Fruit fly (Drosophila melanogaster) whole organism, embryonic: ENCODE measurements around the gene Rbp.

Experiments used
- Abd-B ChIP-seq: fragments of 200-800 bp; sonication (Bioruptor generic); optimal IDR thresholded peaks from 2 replicates; lab custom pipeline; 2018; ENCODE audit warnings: missing biosample characterization, mild to moderate bottlenecking, missing genetic modification characterization, moderate library complexity
- Antp ChIP-seq: fragments of 200-800 bp; sonication (Bioruptor generic); optimal IDR thresholded peaks from 3 replicates; lab custom pipeline; 2016; ENCODE audit warnings: missing biosample characterization, missing genetic modification characterization
- Asciz ChIP-seq: fragments of 200-800 bp; sonication (Bioruptor generic); optimal IDR thresholded peaks from 2 replicates; lab custom pipeline; 2017; ENCODE audit warnings: missing biosample characterization, mild to moderate bottlenecking, missing genetic modification characterization, missing genetic modification reagents
- B-H2 ChIP-seq: fragments of 200-800 bp; sonication (Bioruptor generic); optimal IDR thresholded peaks from 2 replicates; lab custom pipeline; 2018; ENCODE audit warnings: missing biosample characterization, mild to moderate bottlenecking, missing genetic modification characterization
- BEAF-32 ChIP-seq: fragments of 200-800 bp; sonication (Bioruptor generic); optimal IDR thresholded peaks from 3 replicates; lab custom pipeline; 2017; ENCODE audit warnings: missing biosample characterization, missing genetic modification characterization, mild to moderate bottlenecking, moderate library complexity, missing genetic modification reagents
- Bdp1 ChIP-seq: fragments of 200-800 bp; sonication (Bioruptor generic); optimal IDR thresholded peaks from 3 replicates; lab custom pipeline; 2016; ENCODE audit warnings: missing biosample characterization, missing genetic modification characterization
- Blimp-1 ChIP-seq: fragments of 200-800 bp; sonication (Bioruptor generic); optimal IDR thresholded peaks from 3 replicates; lab custom pipeline; 2018; ENCODE audit warnings: missing biosample characterization, missing genetic modification characterization, mild to moderate bottlenecking, moderate library complexity, missing genetic modification reagents
- BtbVII ChIP-seq: fragments of 200-800 bp; sonication (Bioruptor generic); optimal IDR thresholded peaks from 3 replicates; lab custom pipeline; 2017; ENCODE audit warnings: missing biosample characterization, mild to moderate bottlenecking, missing genetic modification characterization
- CG10366 ChIP-seq: fragments of 200-800 bp; sonication (Bioruptor generic); IDR thresholded peaks from 2 replicates; pipeline ENCODE4 v1.3.6; 2022; ENCODE audit warnings: missing biosample characterization, missing genetic modification characterization
- CG10979 ChIP-seq: fragments of 200-800 bp; sonication (Bioruptor generic); optimal IDR thresholded peaks from 2 replicates; lab custom pipeline; 2018; ENCODE audit warnings: missing biosample characterization, mild to moderate bottlenecking, missing genetic modification characterization, moderate library complexity
- CG11560 ChIP-seq: fragments of 200-800 bp; sonication (Bioruptor generic); IDR thresholded peaks from 3 replicates; pipeline ENCODE4 v1.3.6; 2022; ENCODE audit warnings: missing biosample characterization, missing genetic modification characterization
- CG12659 ChIP-seq: fragments of 200-800 bp; sonication (Bioruptor generic); optimal IDR thresholded peaks from 3 replicates; lab custom pipeline; 2017; ENCODE audit warnings: mild to moderate bottlenecking, missing biosample characterization, missing genetic modification reagents, missing genetic modification characterization
- CG13775 ChIP-seq: fragments of 200-800 bp; sonication (Bioruptor generic); optimal IDR thresholded peaks from 3 replicates; lab custom pipeline; 2017; ENCODE audit warnings: missing biosample characterization, mild to moderate bottlenecking, missing genetic modification characterization
- CG15011 ChIP-seq: fragments of 200-800 bp; sonication (Bioruptor generic); optimal IDR thresholded peaks from 3 replicates; lab custom pipeline; 2018; ENCODE audit warnings: missing biosample characterization, mild to moderate bottlenecking, missing genetic modification characterization
- CG1603 ChIP-seq: fragments of 200-800 bp; sonication (Bioruptor generic); optimal IDR thresholded peaks from 2 replicates; lab custom pipeline; 2019; ENCODE audit warnings: missing biosample characterization, mild to moderate bottlenecking, missing genetic modification characterization, moderate library complexity
- CG1647 ChIP-seq: fragments of 200-800 bp; sonication (Bioruptor generic); optimal IDR thresholded peaks from 3 replicates; lab custom pipeline; 2016; ENCODE audit warnings: missing biosample characterization, missing genetic modification characterization
- CG17385 ChIP-seq: fragments of 200-800 bp; sonication (Bioruptor generic); optimal IDR thresholded peaks from 3 replicates; lab custom pipeline; 2018; ENCODE audit warnings: missing biosample characterization, mild to moderate bottlenecking, missing genetic modification characterization
- CG2875 ChIP-seq: fragments of 200-800 bp; sonication (Bioruptor generic); optimal IDR thresholded peaks from 2 replicates; lab custom pipeline; 2017; ENCODE audit warnings: missing biosample characterization, mild to moderate bottlenecking, missing genetic modification characterization, missing genetic modification reagents
- CG31224 ChIP-seq: fragments of 200-800 bp; sonication (Bioruptor generic); IDR thresholded peaks from 2 replicates; pipeline ENCODE4 v1.3.6; 2022; ENCODE audit warnings: missing biosample characterization, missing genetic modification characterization
- CG32772 ChIP-seq: fragments of 200-800 bp; sonication (Bioruptor generic); IDR thresholded peaks from 2 replicates; pipeline ENCODE4 v1.3.6; 2022; ENCODE audit warnings: missing biosample characterization, missing genetic modification characterization
- CG33557 ChIP-seq: fragments of 200-800 bp; sonication (Bioruptor generic); optimal IDR thresholded peaks from 2 replicates; lab custom pipeline; 2019; ENCODE audit warnings: missing biosample characterization, mild to moderate bottlenecking, missing genetic modification characterization, moderate library complexity
- CG34224 ChIP-seq: fragments of 200-800 bp; sonication (Bioruptor generic); IDR thresholded peaks from 3 replicates; pipeline ENCODE4 v1.3.6; 2022; ENCODE audit warnings: missing biosample characterization, missing genetic modification characterization; ENCODE audit not compliant: partially characterized antibody
- CG3726 ChIP-seq: fragments of 200-800 bp; sonication (Bioruptor generic); IDR thresholded peaks from 3 replicates; pipeline ENCODE4, ENCODE4 v1.3.6; 2022; ENCODE audit warnings: missing biosample characterization, missing genetic modification characterization
- CG4820 ChIP-seq: fragments of 200-800 bp; sonication (Bioruptor generic); optimal IDR thresholded peaks from 3 replicates; lab custom pipeline; 2016; ENCODE audit warnings: missing biosample characterization, missing genetic modification characterization
- CG8359 ChIP-seq: fragments of 200-800 bp; sonication (Bioruptor generic); optimal IDR thresholded peaks from 2 replicates; lab custom pipeline; 2017; ENCODE audit warnings: missing biosample characterization, mild to moderate bottlenecking, missing genetic modification characterization, borderline replicate concordance
- CG9609 ChIP-seq: fragments of 200-800 bp; sonication (Bioruptor generic); optimal IDR thresholded peaks from 3 replicates; lab custom pipeline; 2016; ENCODE audit warnings: missing biosample characterization, missing genetic modification characterization
- Camta ChIP-seq: fragments of 200-800 bp; sonication (Bioruptor generic); optimal IDR thresholded peaks from 2 replicates; lab custom pipeline; 2016; ENCODE audit warnings: missing biosample characterization, missing genetic modification characterization
- CkIIα-i1 ChIP-seq: fragments of 200-800 bp; sonication (Bioruptor generic); IDR thresholded peaks from 2 replicates; pipeline ENCODE4 v1.3.6; 2022; ENCODE audit warnings: missing biosample characterization, missing genetic modification characterization
- CoRest ChIP-seq: fragments of 200-800 bp; sonication (Bioruptor generic); optimal IDR thresholded peaks from 3 replicates; lab custom pipeline; 2018; ENCODE audit warnings: missing biosample characterization, mild to moderate bottlenecking, missing genetic modification characterization, moderate library complexity
- D19B ChIP-seq: fragments of 200-800 bp; sonication (Bioruptor generic); optimal IDR thresholded peaks from 2 replicates; lab custom pipeline; 2017; ENCODE audit warnings: missing biosample characterization, mild to moderate bottlenecking, missing genetic modification characterization
- Med ChIP-seq: fragments of 200-800 bp; sonication (Bioruptor generic); peaks from one replicate; lab custom pipeline; 2016; ENCODE audit warnings: missing biosample characterization, missing genetic modification characterization, mild to moderate bottlenecking, inconsistent platforms, moderate library complexity
- Scr ChIP-seq: fragments of 200-800 bp; sonication (Bioruptor generic); IDR thresholded peaks from 2 replicates; pipeline ENCODE4 v1.3.6; 2022; ENCODE audit warnings: missing biosample characterization, missing genetic modification characterization; ENCODE audit not compliant: partially characterized antibody
- Stat92E ChIP-seq, 3 experiments: fragments of >200 bp in 2 of 3; fragments of 200-800 bp in 1 of 3; sonication (Bioruptor generic) in 1 of 3; optimal IDR thresholded peaks; 2 replicates each; lab custom pipeline; 2017 to 2019; ENCODE audit warnings: missing biosample characterization in 3 of 3, missing genetic modification characterization in 3 of 3, mild to moderate bottlenecking in 1 of 3, moderate library complexity in 1 of 3
- Tbp ChIP-seq: fragments of >200 bp; optimal IDR thresholded peaks from 2 replicates; lab custom pipeline; 2018; ENCODE audit warnings: missing biosample characterization, missing genetic modification characterization
- bbx ChIP-seq: fragments of 200-800 bp; sonication (Bioruptor generic); IDR thresholded peaks from 2 replicates; pipeline ENCODE4 v1.3.6; 2022; ENCODE audit warnings: missing biosample characterization, missing genetic modification characterization; ENCODE audit not compliant: partially characterized antibody
- bcd ChIP-seq: fragments of 200-800 bp; sonication (Bioruptor generic); optimal IDR thresholded peaks from 2 replicates; lab custom pipeline; 2017; ENCODE audit warnings: missing biosample characterization, mild to moderate bottlenecking, missing genetic modification characterization
- chinmo ChIP-seq: fragments of 200-800 bp; sonication (Bioruptor generic); IDR thresholded peaks from 4 replicates; pipeline ENCODE4 v1.3.6; 2022; ENCODE audit warnings: missing biosample characterization, missing genetic modification characterization; ENCODE audit not compliant: partially characterized antibody
- corto ChIP-seq: fragments of 200-800 bp; sonication (Bioruptor generic); optimal IDR thresholded peaks from 2 replicates; lab custom pipeline; 2016; ENCODE audit warnings: missing biosample characterization, mild to moderate bottlenecking, missing genetic modification characterization, moderate library complexity
- dm ChIP-seq: fragments of 200-800 bp; sonication (Bioruptor generic); optimal IDR thresholded peaks from 3 replicates; lab custom pipeline; 2016; ENCODE audit warnings: missing biosample characterization, missing genetic modification characterization
- emc ChIP-seq: fragments of 200-800 bp; sonication (Bioruptor generic); optimal IDR thresholded peaks from 2 replicates; lab custom pipeline; 2016; ENCODE audit warnings: missing biosample characterization, missing genetic modification characterization
- fd102C ChIP-seq: fragments of 200-800 bp; sonication (Bioruptor generic); optimal IDR thresholded peaks from 2 replicates; lab custom pipeline; 2018; ENCODE audit warnings: missing biosample characterization, mild to moderate bottlenecking, missing genetic modification characterization, moderate library complexity
- luna ChIP-seq: fragments of 200-800 bp; sonication (Bioruptor generic); optimal IDR thresholded peaks from 2 replicates; lab custom pipeline; 2016; ENCODE audit warnings: missing biosample characterization, missing genetic modification characterization
- sim ChIP-seq: fragments of 200-800 bp; sonication (Bioruptor generic); IDR thresholded peaks from 2 replicates; pipeline ENCODE4 v1.3.6; 2022; ENCODE audit warnings: missing biosample characterization, missing genetic modification characterization
- wdn ChIP-seq: fragments of 200-800 bp; sonication (Bioruptor generic); IDR thresholded peaks from 2 replicates; pipeline ENCODE4 v1.3.6; 2022; ENCODE audit warnings: missing biosample characterization, missing genetic modification characterization

Rbp gene

dm6 chr3R:15342432-15342925, 32.0 kb upstream of the Rbp start (continued):
- TF ChIP-seq CG17385 (no peak), CG13775 (GFP tag; lab: Kevin White, UChicago) (no peak), bbx (GFP tag; lab: Robert Waterston, UW) (no peak), CG9609 (GFP tag; lab: Kevin White, UChicago) (no peak), BEAF-32 (GFP tag; lab: Kevin White, UChicago) (no peak), CG3726 (GFP tag; lab: Robert Waterston, UW) (no peak; the same call in 2 of the 3 replicates), CkIIα-i1 (GFP tag; lab: Robert Waterston, UW) (no peak), emc (GFP tag; lab: Kevin White, UChicago) (no peak), CG1603 (no peak), CG12659 (GFP tag; lab: Kevin White, UChicago) (no peak), dm (GFP tag; lab: Kevin White, UChicago) (no peak), bcd (no peak), CG11560 (tag; lab: Robert Waterston, UW) (no peak), Abd-B (GFP tag; lab: Kevin White, UChicago) (no peak), CG34224 (GFP tag; lab: Robert Waterston, UW) (no peak), CG33557 (GFP tag; lab: Kevin White, UChicago) (no peak), CoRest (no peak), Tbp (GFP tag; lab: Kevin White, UChicago) (no peak), chinmo (GFP tag; lab: Robert Waterston, UW) (no peak; the same call in 3 of the 4 replicates), Camta (no peak), CG10979 (tag; lab: Kevin White, UChicago) (no peak), luna (GFP tag; lab: Kevin White, UChicago) (no peak), Bdp1 (no peak), CG15011 (GFP tag; lab: Kevin White, UChicago) (no peak), D19B (no peak), CG31224 (GFP tag; lab: Robert Waterston, UW) (peak; percentile 16; the same call in 1 of the 2 replicates), CG10366 (GFP tag; lab: Robert Waterston, UW) (0 out of 2 replicates have a peak, but pooled peaks have one; percentile 25), fd102C (GFP tag; lab: Kevin White, UChicago) (no peak), wdn (no peak), corto (no peak), Stat92E (GFP tag; optimal IDR thresholded peaks at IDR 0.05; lab: Kevin White, UChicago) (no peak), CG2875 (GFP tag; lab: Kevin White, UChicago) (no peak), CG8359 (GFP tag; lab: Kevin White, UChicago) (no peak), Asciz (no peak), Med (peak; percentile 40), sim (GFP tag; lab: Robert Waterston, UW) (no peak), B-H2 (GFP tag; lab: Kevin White, UChicago) (no peak), CG32772 (GFP tag; lab: Robert Waterston, UW) (no peak), BtbVII (GFP tag; lab: Kevin White, UChicago) (no peak), CG4820 (GFP tag; lab: Kevin White, UChicago) (no peak), Blimp-1 (peak; percentile 63), Antp (GFP tag; lab: Kevin White, UChicago) (no peak), Scr (GFP tag; lab: Robert Waterston, UW) (peak; percentile 16; the same call in 1 of the 2 replicates), CG1647 (GFP tag; lab: Kevin White, UChicago) (no peak)
